Worm (Caenorhabditis elegans): ENCODE results near the gene osgn-1.
A peak's percentile ranks its signal among the peaks of the same experiment; 100 is the strongest.

The osgn-1 gene

DNA sequence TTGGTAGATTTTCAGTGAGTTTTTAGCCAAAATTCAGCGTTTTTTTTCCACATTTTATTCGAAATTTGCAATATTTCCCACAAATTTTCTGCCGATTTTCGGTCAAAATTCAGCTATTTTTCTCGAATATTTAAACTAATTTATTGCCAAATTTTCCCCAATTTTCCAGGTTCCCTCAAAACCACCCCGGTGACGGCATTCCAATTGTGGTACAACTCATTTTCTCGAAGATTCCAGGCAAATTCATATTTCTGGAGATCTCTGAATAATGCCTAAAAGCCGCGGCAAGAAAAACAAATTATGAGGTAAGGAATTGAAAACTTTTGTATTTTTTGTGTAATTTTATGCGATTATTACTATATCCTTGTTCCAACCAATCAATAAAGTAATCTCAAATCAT is at the start of gene osgn-1:
TSS of gene osgn-1 (plus strand) at position 301 of the 400 bp plus-strand sequence.
- no peak for TF ChIP-seq klf-2 (GFP tag; conservative IDR thresholded peaks at IDR 0.05)
- no peak for TF ChIP-seq cog-1 (tag; optimal IDR thresholded peaks at IDR 0.05)
- TF ChIP-seq T22C8.4 (GFP tag; IDR thresholded peaks at IDR 0.05): no peak
- TF ChIP-seq med-1 (GFP tag; optimal IDR thresholded peaks at IDR 0.05; ENCODE audit: insufficient read depth): no peak
- no peak for TF ChIP-seq ztf-23 (GFP tag; IDR thresholded peaks at IDR 0.05)
- no peak for TF ChIP-seq ref-1 (GFP tag; conservative IDR thresholded peaks at IDR 0.05)
- TF ChIP-seq tab-1 (GFP tag; IDR thresholded peaks at IDR 0.05): no peak
- no peak for TF ChIP-seq ztf-29 (GFP tag; IDR thresholded peaks at IDR 0.05)
- TF ChIP-seq flt-1 (GFP tag; IDR thresholded peaks at IDR 0.05): no peak

- no peak for TF ChIP-seq klf-2 (GFP tag; conservative IDR thresholded peaks at IDR 0.05)
- TF ChIP-seq tab-1 (GFP tag; IDR thresholded peaks at IDR 0.05): no peak
- no peak for TF ChIP-seq med-1 (GFP tag; optimal IDR thresholded peaks at IDR 0.05; ENCODE audit: insufficient read depth)
- no peak for TF ChIP-seq ztf-29 (GFP tag; IDR thresholded peaks at IDR 0.05)
- TF ChIP-seq ztf-23 (GFP tag; IDR thresholded peaks at IDR 0.05): no peak
- no peak for TF ChIP-seq ref-1 (GFP tag; conservative IDR thresholded peaks at IDR 0.05)
These were observed 45.1 kb upstream of the osgn-1 start, which contains the start of gene scrm-5 for ce11 chrIV:4162121-4162520. scrm-5 (plus strand) TSS chrIV:4162421.

DNA sequence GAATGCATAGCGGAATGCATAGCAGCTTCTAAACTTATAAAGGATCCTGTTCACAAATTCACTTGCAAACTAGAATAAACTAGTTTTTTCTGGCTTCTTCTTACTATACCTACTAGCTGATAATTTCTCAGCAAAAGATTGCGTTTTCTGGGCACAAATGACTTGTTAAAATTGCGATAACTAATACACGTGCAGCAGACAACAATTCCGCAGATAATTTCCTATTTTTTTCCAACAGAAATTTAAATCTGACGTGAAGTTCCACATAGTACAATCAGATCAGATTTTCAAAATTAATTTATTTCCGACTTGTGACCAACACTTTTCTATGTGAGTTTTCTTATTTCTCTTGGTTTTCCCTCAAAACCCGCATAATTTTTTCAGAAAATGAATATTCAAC is 42.8 kb upstream of the osgn-1 start, which contains the start of gene scrm-8:
TSS of gene scrm-8 (plus strand) at position 301 of the 400 bp plus-strand sequence.
- TF ChIP-seq klf-2 (GFP tag; conservative IDR thresholded peaks at IDR 0.05): no peak
- no peak for TF ChIP-seq ztf-23 (GFP tag; IDR thresholded peaks at IDR 0.05)
- TF ChIP-seq ref-1 (GFP tag; conservative IDR thresholded peaks at IDR 0.05): no peak
- TF ChIP-seq cog-1 (tag; optimal IDR thresholded peaks at IDR 0.05): no peak
- no peak for TF ChIP-seq ztf-29 (GFP tag; IDR thresholded peaks at IDR 0.05)
- TF ChIP-seq flt-1 (GFP tag; IDR thresholded peaks at IDR 0.05): no peak
- no peak for TF ChIP-seq med-1 (GFP tag; optimal IDR thresholded peaks at IDR 0.05; ENCODE audit: insufficient read depth)
- TF ChIP-seq T22C8.4 (GFP tag; IDR thresholded peaks at IDR 0.05): no peak
- TF ChIP-seq tab-1 (GFP tag; IDR thresholded peaks at IDR 0.05): no peak

DNA sequence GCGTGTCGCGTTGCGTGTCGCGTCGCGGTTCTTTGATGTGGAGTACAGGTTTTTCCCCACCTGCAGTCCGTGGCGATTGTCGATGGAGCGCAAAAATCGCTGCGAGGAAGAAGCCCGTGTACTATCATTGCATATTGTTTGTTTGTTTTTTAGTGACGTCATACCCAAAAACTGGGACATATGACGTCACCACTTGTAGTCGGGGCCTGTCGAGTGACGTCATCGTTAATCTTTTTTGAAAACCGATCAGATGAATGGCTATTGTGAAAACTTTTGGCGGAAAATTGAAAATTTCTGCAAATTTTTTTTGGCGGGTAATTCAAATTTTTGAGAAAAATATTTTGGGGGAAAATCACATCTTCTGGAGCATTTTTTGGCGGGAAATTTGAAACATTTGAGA is 39.9 kb upstream of the osgn-1 start:
- no peak for TF ChIP-seq flt-1 (GFP tag; IDR thresholded peaks at IDR 0.05)
- TF ChIP-seq cog-1 (tag; optimal IDR thresholded peaks at IDR 0.05): no peak
- no peak for TF ChIP-seq T22C8.4 (GFP tag; IDR thresholded peaks at IDR 0.05)
- no peak for TF ChIP-seq klf-2 (GFP tag; conservative IDR thresholded peaks at IDR 0.05)

DNA sequence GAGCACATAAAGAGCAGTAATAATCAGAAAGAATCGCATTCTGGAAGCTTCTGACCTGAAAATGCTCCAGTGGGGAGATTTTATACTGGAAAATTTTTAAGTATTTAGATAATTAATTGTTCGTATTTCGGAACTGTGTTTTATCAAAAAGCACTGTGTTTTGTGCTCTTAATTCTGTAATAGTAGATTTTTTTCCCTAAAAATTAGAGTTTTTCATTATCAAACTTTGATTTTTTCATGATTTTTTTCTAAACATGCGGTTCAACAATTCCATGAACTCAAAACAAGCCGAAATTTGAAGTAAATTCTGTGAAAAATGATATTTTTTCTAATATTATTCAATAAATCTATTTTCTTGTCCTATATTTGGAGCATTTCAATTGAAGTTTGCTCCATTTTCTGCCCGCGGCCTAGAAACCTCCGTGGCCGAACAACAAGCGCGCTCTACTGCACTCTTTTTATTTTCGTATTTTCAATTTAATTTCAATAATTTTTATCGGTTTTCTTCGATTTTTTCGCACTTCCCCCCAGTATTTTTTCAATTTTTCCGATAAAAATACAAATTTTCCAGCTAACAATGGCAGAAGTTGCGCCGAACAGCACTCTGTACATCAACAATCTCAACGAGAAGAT is 35.5 kb upstream of the osgn-1 start, which contains the start of the genes K08D10.13 and rnp-2:
TSS of gene K08D10.13 (minus strand) at position 51 of the 633 bp plus-strand sequence.
TSS of gene rnp-2 (plus strand) at position 546 of the 633 bp plus-strand sequence.
- TF ChIP-seq klf-2 (GFP tag; conservative IDR thresholded peaks at IDR 0.05) (no peak), flt-1 (GFP tag; IDR thresholded peaks at IDR 0.05) (peak; percentile 53; the same call in 1 of the 2 replicates), ref-1 (GFP tag; conservative IDR thresholded peaks at IDR 0.05) (no peak), cog-1 (tag; optimal IDR thresholded peaks at IDR 0.05) (no peak), T22C8.4 (GFP tag; IDR thresholded peaks at IDR 0.05) (no peak), ztf-23 (GFP tag; IDR thresholded peaks at IDR 0.05) (0 out of 2 replicates have a peak, but pooled peaks have one; percentile 11)

DNA sequence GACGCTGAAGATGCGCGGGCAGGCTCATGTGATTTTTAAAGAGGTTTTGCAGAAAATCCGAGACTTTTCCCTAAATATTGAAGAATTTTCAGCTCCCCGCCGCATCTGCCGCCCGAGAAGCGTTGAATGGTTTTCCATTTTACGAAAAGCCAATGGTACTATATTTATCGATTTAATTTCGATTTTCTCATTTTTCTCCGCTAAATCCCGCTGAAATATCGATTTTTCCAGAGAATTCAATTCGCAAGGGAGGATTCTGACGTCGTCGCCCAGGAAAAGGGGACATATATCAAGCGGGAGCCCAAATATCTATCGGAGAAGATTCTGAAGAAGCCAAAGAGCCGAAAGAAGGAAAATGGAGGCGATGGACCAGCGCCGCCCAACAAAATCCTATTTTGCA is 34.9 kb upstream of the osgn-1 start:
- TF ChIP-seq ref-1 (GFP tag; conservative IDR thresholded peaks at IDR 0.05) (no peak), T22C8.4 (GFP tag; IDR thresholded peaks at IDR 0.05) (peak; percentile 54)

DNA sequence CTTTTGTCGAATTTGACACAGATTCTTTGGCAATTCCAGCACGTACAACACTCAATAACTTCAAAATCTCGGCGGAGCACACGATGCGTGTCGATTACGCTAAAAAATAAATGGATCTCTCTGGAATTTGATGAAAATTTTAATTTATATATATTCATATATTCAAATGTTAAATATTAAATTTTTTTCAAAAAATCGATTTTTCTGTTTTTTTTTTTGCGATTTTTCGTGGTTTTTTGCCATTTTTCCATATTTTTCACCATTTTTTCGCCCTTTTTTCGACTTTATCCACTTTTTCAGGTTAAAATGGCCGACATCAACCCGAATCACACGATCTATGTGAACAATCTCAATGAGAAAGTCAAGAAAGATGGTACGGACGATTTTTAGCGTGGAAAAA is 33.4 kb upstream of the osgn-1 start, which contains the start of gene rnp-3:
TSS of gene rnp-3 (plus strand) at position 301 of the 400 bp plus-strand sequence.
- no peak for TF ChIP-seq T22C8.4 (GFP tag; IDR thresholded peaks at IDR 0.05)
- no peak for TF ChIP-seq ztf-23 (GFP tag; IDR thresholded peaks at IDR 0.05)
- no peak for TF ChIP-seq cog-1 (tag; optimal IDR thresholded peaks at IDR 0.05)
- TF ChIP-seq flt-1 (GFP tag; IDR thresholded peaks at IDR 0.05): no peak
- TF ChIP-seq med-1 (GFP tag; optimal IDR thresholded peaks at IDR 0.05; ENCODE audit: insufficient read depth): no peak
- no peak for TF ChIP-seq ztf-29 (GFP tag; IDR thresholded peaks at IDR 0.05)
- no peak for TF ChIP-seq klf-2 (GFP tag; conservative IDR thresholded peaks at IDR 0.05)
- no peak for TF ChIP-seq ref-1 (GFP tag; conservative IDR thresholded peaks at IDR 0.05)

DNA sequence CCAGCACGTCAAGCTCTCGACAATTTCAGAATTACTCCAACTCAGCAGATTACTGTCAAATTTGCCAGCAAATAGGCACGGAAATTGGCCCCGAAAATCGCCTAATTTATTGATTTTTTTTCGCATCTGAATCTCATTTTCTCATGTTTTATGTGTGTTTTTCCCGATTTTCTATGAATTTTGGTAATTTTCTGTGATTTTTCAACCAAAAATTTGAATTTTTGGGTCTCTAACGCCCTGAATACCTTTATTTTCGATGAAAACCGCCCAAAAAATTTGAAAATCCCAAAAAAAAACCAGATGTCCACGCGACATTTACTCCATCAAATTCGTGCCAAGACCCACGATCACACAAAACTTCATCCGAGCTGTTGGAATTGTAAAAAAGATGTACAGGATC is 31.1 kb upstream of the osgn-1 start, which contains the start of gene dnj-15:
TSS of gene dnj-15 (plus strand) at position 301 of the 400 bp plus-strand sequence.
- no peak for TF ChIP-seq klf-2 (GFP tag; conservative IDR thresholded peaks at IDR 0.05)
- no peak for TF ChIP-seq ztf-29 (GFP tag; IDR thresholded peaks at IDR 0.05)
- TF ChIP-seq T22C8.4 (GFP tag; IDR thresholded peaks at IDR 0.05): no peak
- no peak for TF ChIP-seq cog-1 (tag; optimal IDR thresholded peaks at IDR 0.05)
- TF ChIP-seq ztf-23 (GFP tag; IDR thresholded peaks at IDR 0.05): no peak
- no peak for TF ChIP-seq ref-1 (GFP tag; conservative IDR thresholded peaks at IDR 0.05)
- TF ChIP-seq flt-1 (GFP tag; IDR thresholded peaks at IDR 0.05): no peak
- no peak for TF ChIP-seq tab-1 (GFP tag; IDR thresholded peaks at IDR 0.05)
- no peak for TF ChIP-seq med-1 (GFP tag; optimal IDR thresholded peaks at IDR 0.05; ENCODE audit: insufficient read depth)

ce11 chrIV:4176659-4177058 is 30.5 kb upstream of the osgn-1 start:
- TF ChIP-seq tab-1 (GFP tag; IDR thresholded peaks at IDR 0.05) (no peak), med-1 (GFP tag; optimal IDR thresholded peaks at IDR 0.05; ENCODE audit: insufficient read depth) (no peak), cog-1 (tag; optimal IDR thresholded peaks at IDR 0.05) (no peak), T22C8.4 (GFP tag; IDR thresholded peaks at IDR 0.05) (no peak), ref-1 (GFP tag; conservative IDR thresholded peaks at IDR 0.05) (no peak)

- TF ChIP-seq ref-1 (GFP tag; conservative IDR thresholded peaks at IDR 0.05) (no peak), ztf-29 (GFP tag; IDR thresholded peaks at IDR 0.05) (no peak), tab-1 (GFP tag; IDR thresholded peaks at IDR 0.05) (no peak), ztf-23 (GFP tag; IDR thresholded peaks at IDR 0.05) (no peak)
These were observed 29.6 kb upstream of the osgn-1 start for ce11 chrIV:4177560-4177959.

Measured in whole organism, midembryonic.